Worm (Caenorhabditis elegans) whole organism, young adult: ENCODE data around the gene B0252.5.

ENCODE experiments used
- B0261.1 ChIP-seq: sonication (generic microtip); optimal IDR thresholded peaks from 2 replicates; lab custom pipeline; 2016; ENCODE audit warnings: mild to moderate bottlenecking, missing genetic modification characterization, moderate library complexity, missing compliant biosample characterization
- B0336.3 ChIP-seq: fragments of 200-800 bp; sonication (Bioruptor generic); IDR thresholded peaks from 2 replicates; pipeline ENCODE4 v1.3.6; 2022; ENCODE audit warnings: missing genetic modification characterization, missing compliant biosample characterization
- C06A6.2 ChIP-seq: fragments of 200-800 bp; sonication (Bioruptor generic); conservative IDR thresholded peaks from 2 replicates; pipeline ENCODE4 v1.3.6; 2022; ENCODE audit warnings: missing genetic modification characterization, missing compliant biosample characterization
- F37B4.10 ChIP-seq: fragments of 200-800 bp; sonication (Bioruptor generic); IDR thresholded peaks from 2 replicates; pipeline ENCODE4 v1.3.6; 2022; ENCODE audit warnings: missing genetic modification characterization, missing compliant biosample characterization
- F52B5.7 ChIP-seq: sonication (generic microtip); optimal IDR thresholded peaks from 2 replicates; lab custom pipeline; 2016; ENCODE audit warnings: mild to moderate bottlenecking, missing genetic modification characterization, missing compliant biosample characterization
- Y53G8AR.9 ChIP-seq: fragments of 200-800 bp; sonication (Bioruptor generic); conservative IDR thresholded peaks from 2 replicates; pipeline ENCODE4 v1.3.6; 2022; ENCODE audit warnings: missing genetic modification reagents, missing genetic modification characterization, missing compliant biosample characterization
- Y67H2A.10 ChIP-seq: fragments of 200-800 bp; sonication (Bioruptor generic); conservative IDR thresholded peaks from 2 replicates; pipeline ENCODE4 v1.3.6; 2022; ENCODE audit warnings: missing genetic modification reagents, missing genetic modification characterization, missing compliant biosample characterization
- ZK185.1 ChIP-seq: sonication (generic microtip); optimal IDR thresholded peaks from 2 replicates; lab custom pipeline; 2016; ENCODE audit warnings: mild to moderate bottlenecking, missing genetic modification characterization, missing compliant biosample characterization; ENCODE audit not compliant: poor library complexity, severe bottlenecking
- ama-1 ChIP-seq, 3 experiments: fragments of 150-350 bp in 1 of 3; sonication (generic microtip) in 2 of 3; optimal IDR thresholded peaks; 2 replicates each; lab custom pipeline; 2014 to 2018; ENCODE audit warnings: missing biosample characterization in 2 of 3, missing genetic modification characterization in 2 of 3, missing genetic modification reagents in 2 of 3
- attf-5 ChIP-seq: fragments of 200-800 bp; sonication (Bioruptor generic); optimal IDR thresholded peaks from 2 replicates; lab custom pipeline; 2018; ENCODE audit warnings: mild to moderate bottlenecking, missing genetic modification characterization, missing compliant biosample characterization
- chd-7 ChIP-seq: sonication (generic microtip); optimal IDR thresholded peaks from 2 replicates; lab custom pipeline; 2016; ENCODE audit warnings: mild to moderate bottlenecking, missing genetic modification characterization, moderate library complexity, missing compliant biosample characterization
- die-1 ChIP-seq: sonication (generic microtip); optimal IDR thresholded peaks from 2 replicates; lab custom pipeline; 2016; ENCODE audit warnings: missing genotype, mild to moderate bottlenecking, missing genetic modification characterization, missing compliant biosample characterization
- dox-1 ChIP-seq: fragments of 200-800 bp; sonication (Bioruptor generic); IDR thresholded peaks from 2 replicates; pipeline ENCODE4 v1.3.6; 2022; ENCODE audit warnings: missing genetic modification reagents, missing genetic modification characterization, missing compliant biosample characterization
- efl-1 ChIP-seq: fragments of 150-350 bp; optimal IDR thresholded peaks from 2 replicates; lab custom pipeline; 2014; ENCODE audit warnings: missing biosample characterization, missing genetic modification reagents, missing genetic modification characterization
- egl-18 ChIP-seq: fragments of 200-800 bp; sonication (Bioruptor generic); IDR thresholded peaks from 2 replicates; pipeline ENCODE4 v1.3.6; 2022; ENCODE audit warnings: missing genetic modification reagents, missing genetic modification characterization, missing compliant biosample characterization
- ets-4 ChIP-seq: fragments of 200-800 bp; sonication (Bioruptor generic); optimal IDR thresholded peaks from 2 replicates; lab custom pipeline; 2018; ENCODE audit warnings: mild to moderate bottlenecking, missing genetic modification characterization, missing compliant biosample characterization
- fkh-3 ChIP-seq: sonication (generic microtip); optimal IDR thresholded peaks from 2 replicates; lab custom pipeline; 2016; ENCODE audit warnings: mild to moderate bottlenecking, missing genetic modification characterization, missing compliant biosample characterization
- gei-17 ChIP-seq: fragments of 200-800 bp; sonication (Bioruptor generic); optimal IDR thresholded peaks from 2 replicates; lab custom pipeline; 2018; ENCODE audit warnings: mild to moderate bottlenecking, missing genetic modification characterization, missing compliant biosample characterization
- hlh-12 ChIP-seq: sonication (generic microtip); optimal IDR thresholded peaks from 2 replicates; lab custom pipeline; 2016; ENCODE audit warnings: missing genetic modification characterization, missing compliant biosample characterization
- hlh-26 ChIP-seq: fragments of 200-800 bp; sonication (Bioruptor generic); conservative IDR thresholded peaks from 2 replicates; pipeline ENCODE4 v1.3.6; 2022; ENCODE audit warnings: missing genetic modification reagents, missing genetic modification characterization, missing compliant biosample characterization
- hmg-1.2 ChIP-seq: fragments of 200-800 bp; sonication (Bioruptor generic); IDR thresholded peaks from 2 replicates; pipeline ENCODE4 v1.3.6; 2022; ENCODE audit warnings: missing genetic modification reagents, missing genetic modification characterization, missing compliant biosample characterization
- lag-1 ChIP-seq: fragments of 200-800 bp; sonication (Bioruptor generic); IDR thresholded peaks from 2 replicates; pipeline ENCODE4 v1.3.6; 2022; ENCODE audit warnings: missing genetic modification reagents, missing genetic modification characterization, missing compliant biosample characterization
- lin-35 ChIP-seq, 3 experiments: fragments of 150-350 bp in 2 of 3; sonication (generic microtip) in 1 of 3; optimal IDR thresholded peaks; 2 replicates each; lab custom pipeline; 2014 to 2018; ENCODE audit warnings: missing biosample characterization in 3 of 3, missing genetic modification characterization in 3 of 3, missing genetic modification reagents in 3 of 3
- nfya-1 ChIP-seq: sonication (generic microtip); optimal IDR thresholded peaks from 2 replicates; lab custom pipeline; 2017; ENCODE audit warnings: antibody characterized with exemption, missing compliant biosample characterization, missing genetic modification characterization, borderline replicate concordance; ENCODE audit not compliant: insufficient read depth
- nfya-2 ChIP-seq: fragments of 200-800 bp; sonication (Bioruptor generic); IDR thresholded peaks from 2 replicates; pipeline ENCODE4 v1.3.6; 2022; ENCODE audit warnings: missing genetic modification reagents, missing genetic modification characterization, missing compliant biosample characterization
- nhr-80 ChIP-seq: sonication (generic microtip); optimal IDR thresholded peaks from 2 replicates; lab custom pipeline; 2016; ENCODE audit warnings: missing genetic modification characterization, missing compliant biosample characterization
- nhr-90 ChIP-seq: sonication (generic microtip); optimal IDR thresholded peaks from 2 replicates; lab custom pipeline; 2016; ENCODE audit warnings: missing genotype, mild to moderate bottlenecking, missing genetic modification characterization, missing compliant biosample characterization
- rec-8 ChIP-seq, 2 experiments: sonication (generic microtip); optimal IDR thresholded peaks; 2 replicates each; lab custom pipeline; 2016; ENCODE audit warnings: mild to moderate bottlenecking in 2 of 2, missing genetic modification characterization in 2 of 2, missing genetic modification reagents in 2 of 2, missing genotype in 2 of 2, missing biosample characterization in 1 of 2, missing compliant biosample characterization in 1 of 2, moderate library complexity in 1 of 2
- rpc-1 ChIP-seq, 2 experiments: fragments of 150-350 bp in 1 of 2; sonication (generic microtip) in 1 of 2; optimal IDR thresholded peaks; 2 replicates each; lab custom pipeline; 2014 to 2018; ENCODE audit warnings: missing biosample characterization in 1 of 2, missing genetic modification characterization in 1 of 2, missing genetic modification reagents in 1 of 2, missing genotype in 1 of 2
- sea-2 ChIP-seq: fragments of 200-800 bp; sonication (Bioruptor generic); IDR thresholded peaks from 2 replicates; pipeline ENCODE4 v1.3.6; 2022; ENCODE audit warnings: missing genetic modification characterization, missing compliant biosample characterization
- somi-1 ChIP-seq: fragments of 200-800 bp; sonication (Bioruptor generic); optimal IDR thresholded peaks from 2 replicates; lab custom pipeline; 2018; ENCODE audit warnings: mild to moderate bottlenecking, missing genetic modification characterization, missing compliant biosample characterization
- tbx-9 ChIP-seq: sonication (generic microtip); optimal IDR thresholded peaks from 2 replicates; lab custom pipeline; 2016; ENCODE audit warnings: borderline replicate concordance, missing genetic modification characterization, inconsistent platforms, missing compliant biosample characterization
- ztf-22 ChIP-seq: fragments of 200-800 bp; sonication (Bioruptor generic); optimal IDR thresholded peaks from 2 replicates; lab custom pipeline; 2018; ENCODE audit warnings: mild to moderate bottlenecking, missing genetic modification characterization, moderate library complexity, missing compliant biosample characterization
- ztf-25 ChIP-seq: fragments of 200-800 bp; sonication (Bioruptor generic); IDR thresholded peaks from 2 replicates; pipeline ENCODE4 v1.3.6; 2022; ENCODE audit warnings: missing genetic modification reagents, missing genetic modification characterization, missing compliant biosample characterization

Gene B0252.5

DNA sequence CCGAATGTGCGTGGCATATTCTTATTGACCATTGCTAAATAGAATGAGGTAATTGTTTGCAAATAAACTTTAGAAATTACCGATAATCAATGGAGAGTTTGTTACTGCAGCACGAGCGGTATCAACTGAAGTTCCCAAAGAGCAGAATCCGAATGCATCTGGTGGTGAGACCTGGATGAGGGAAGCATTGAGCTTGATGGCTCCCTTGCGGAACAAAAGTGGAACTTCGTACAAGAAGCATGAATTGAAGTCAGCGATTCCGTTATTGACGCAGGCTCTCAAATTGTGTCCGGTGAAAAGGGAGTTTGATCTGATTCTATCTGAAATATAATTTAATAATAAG is 29.1 kb downstream of the B0252.5 start (continued):
- 0 out of 2 replicates have a peak, but pooled peaks have one; percentile 12 for TF ChIP-seq C06A6.2 (GFP tag; lab: Robert Waterston, UW)
- no peak for TF ChIP-seq nfya-1
- no peak for TF ChIP-seq ztf-25 (GFP tag; lab: Robert Waterston, UW)
- peak; percentile 43 for TF ChIP-seq somi-1 (GFP tag; lab: Kevin White, UChicago)
- no peak for TF ChIP-seq rec-8 (tag; optimal IDR thresholded peaks at IDR 0.05; lab: Kevin White, UChicago)
- no peak for TF ChIP-seq rpc-1 (optimal IDR thresholded peaks at IDR 0.05; lab: Kevin White, UChicago)
- no peak for TF ChIP-seq rpc-1 (tag; optimal IDR thresholded peaks at IDR 0.05; lab: Kevin White, UChicago)
- no peak for TF ChIP-seq nfya-2
- 0 out of 2 replicates have a peak, but pooled peaks have one; percentile 70 for TF ChIP-seq F37B4.10 (GFP tag; lab: Robert Waterston, UW)
- no peak for TF ChIP-seq chd-7
- no peak for TF ChIP-seq attf-5 (GFP tag; lab: Kevin White, UChicago)
- no peak for TF ChIP-seq ets-4 (GFP tag; lab: Kevin White, UChicago)
- TF ChIP-seq Y53G8AR.9 (GFP tag; lab: Robert Waterston, UW): no peak
- no peak for TF ChIP-seq nhr-90 (tag; lab: Kevin White, UChicago)
- no peak for TF ChIP-seq F52B5.7 (tag; lab: Kevin White, UChicago)
- TF ChIP-seq dox-1 (GFP tag; lab: Robert Waterston, UW): no peak
- no peak for TF ChIP-seq ztf-22 (GFP tag; lab: Kevin White, UChicago)
- TF ChIP-seq fkh-3: peak; percentile 33
- TF ChIP-seq egl-18 (GFP tag; lab: Robert Waterston, UW): no peak
- no peak for TF ChIP-seq B0261.1 (tag; lab: Kevin White, UChicago)
- no peak for TF ChIP-seq lag-1 (GFP tag; lab: Robert Waterston, UW)
- TF ChIP-seq nhr-80 (tag; lab: Kevin White, UChicago): no peak
- TF ChIP-seq die-1 (tag; lab: Kevin White, UChicago): no peak
- no peak for TF ChIP-seq hlh-26 (GFP tag; lab: Robert Waterston, UW)
- TF ChIP-seq efl-1 (GFP tag; lab: Kevin White, UChicago): no peak
- TF ChIP-seq gei-17 (GFP tag; lab: Kevin White, UChicago): no peak
- TF ChIP-seq Y67H2A.10 (GFP tag; lab: Robert Waterston, UW): no peak
- no peak for TF ChIP-seq hlh-12 (tag; lab: Kevin White, UChicago)
- TF ChIP-seq, all 124 proteins: peak for 6

DNA sequence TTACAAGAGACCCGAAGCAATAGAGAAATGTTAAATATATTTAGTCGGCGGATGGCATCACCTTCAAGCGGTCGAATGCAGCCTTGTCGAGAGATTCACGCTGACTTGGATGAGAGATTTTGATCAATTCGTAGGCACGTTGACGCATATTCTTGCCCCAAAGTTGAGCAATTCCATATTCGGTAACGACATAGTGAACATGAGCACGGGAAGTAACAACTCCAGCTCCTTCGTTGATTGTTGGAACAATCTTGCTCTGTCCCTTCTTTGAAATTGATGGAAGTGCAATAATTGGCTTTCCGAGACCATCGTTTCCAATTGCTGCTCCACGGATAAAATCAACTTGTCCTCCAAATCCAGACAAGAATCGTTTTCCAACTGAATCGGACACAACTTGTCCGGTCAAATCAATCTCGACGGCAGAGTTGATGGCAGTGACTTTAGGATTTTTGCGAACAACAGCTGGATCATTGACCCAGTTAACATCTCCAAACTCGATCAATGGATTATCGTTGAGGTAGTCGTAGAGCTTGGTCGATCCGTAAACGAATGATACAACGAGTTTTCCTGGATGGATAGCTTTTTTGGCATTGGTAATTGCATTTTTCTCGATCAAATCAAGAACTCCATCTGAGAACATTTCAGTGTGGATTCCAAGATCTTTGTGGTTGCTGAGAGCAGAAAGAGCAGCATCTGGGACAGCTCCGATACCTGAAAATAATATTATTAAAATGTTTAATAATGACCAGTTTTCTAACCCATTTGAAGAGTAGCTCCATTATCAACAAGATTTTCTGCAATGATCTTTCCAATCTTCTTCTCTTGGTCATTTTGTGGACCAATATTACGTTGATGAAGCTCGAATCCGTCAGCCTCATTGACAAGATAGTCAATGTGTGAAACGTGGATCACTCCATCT is 29.8 kb downstream of the B0252.5 start:
- TF ChIP-seq ama-1 (optimal IDR thresholded peaks at IDR 0.05; lab: Kevin White, UChicago): peak; percentile 88
- TF ChIP-seq ama-1 (GFP tag; optimal IDR thresholded peaks at IDR 0.05; lab: Kevin White, UChicago): no peak
- TF ChIP-seq hlh-26 (GFP tag; lab: Robert Waterston, UW): no peak
- TF ChIP-seq sea-2 (GFP tag; lab: Robert Waterston, UW): no peak
- TF ChIP-seq ZK185.1 (tag; lab: Kevin White, UChicago): peak; percentile 33
- 0 out of 2 replicates have a peak, but pooled peaks have one; percentile 4 for TF ChIP-seq hmg-1.2 (GFP tag; lab: Robert Waterston, UW)
- peak in 1 of 3 experiments; percentile 46 for TF ChIP-seq lin-35 (GFP tag; optimal IDR thresholded peaks at IDR 0.05; lab: Kevin White, UChicago)
- 0 out of 2 replicates have a peak, but pooled peaks have one; percentile 39 for TF ChIP-seq B0336.3 (GFP tag; lab: Robert Waterston, UW)
- no peak for TF ChIP-seq tbx-9 (tag; lab: Kevin White, UChicago)
